Worm (Caenorhabditis elegans) whole organism, L4 larva: Measurements from ENCODE around the gene H35N09.2.
A peak's percentile ranks its signal among the peaks of the same experiment; 100 is the strongest.

ENCODE experiments used
- F10B5.3 ChIP-seq: sonication (generic microtip); optimal IDR thresholded peaks from 2 replicates; lab custom pipeline; 2016; ENCODE audit warnings: mild to moderate bottlenecking, missing genetic modification characterization, missing compliant biosample characterization
- F26F4.8 ChIP-seq: fragments of 200-800 bp; sonication (Bioruptor generic); conservative IDR thresholded peaks from 2 replicates; pipeline ENCODE4 v1.3.6; 2022; ENCODE audit warnings: missing genetic modification characterization, missing compliant biosample characterization
- F49E8.2 ChIP-seq: sonication (generic microtip); optimal IDR thresholded peaks from 2 replicates; lab custom pipeline; 2016; ENCODE audit warnings: missing compliant biosample characterization, mild to moderate bottlenecking, missing genetic modification characterization, borderline replicate concordance
- R02D3.7 ChIP-seq: fragments of 150-350 bp; sonication (generic microtip); optimal IDR thresholded peaks from 3 replicates; lab custom pipeline; 2014; ENCODE audit warnings: missing biosample characterization, missing genetic modification characterization
- T20F7.1 ChIP-seq: fragments of 200-800 bp; sonication (Bioruptor generic); optimal IDR thresholded peaks from 2 replicates; lab custom pipeline; 2018; ENCODE audit warnings: mild to moderate bottlenecking, missing genetic modification characterization, missing compliant biosample characterization
- Y5F2A.4 ChIP-seq: fragments of 200-800 bp; sonication (Bioruptor generic); optimal IDR thresholded peaks from 2 replicates; lab custom pipeline; 2018; ENCODE audit warnings: mild to moderate bottlenecking, missing genetic modification characterization, missing compliant biosample characterization
- Y75B8A.6 ChIP-seq: fragments of 200-800 bp; sonication (Bioruptor generic); IDR thresholded peaks from 2 replicates; pipeline ENCODE4 v1.3.6; 2022; ENCODE audit warnings: missing genetic modification reagents, missing genetic modification characterization, missing compliant biosample characterization
- ZK337.2 ChIP-seq: fragments of 200-800 bp; sonication (Bioruptor generic); IDR thresholded peaks from 2 replicates; pipeline ENCODE4 v1.3.6; 2022; ENCODE audit warnings: missing genetic modification reagents, missing genetic modification characterization, missing compliant biosample characterization
- ZK546.5 ChIP-seq, 2 experiments: sonication (generic microtip); optimal IDR thresholded peaks; 2 replicates each; lab custom pipeline; 2017; ENCODE audit warnings: missing biosample characterization in 2 of 2, missing genetic modification characterization in 2 of 2
- arid-1 ChIP-seq: fragments of 200-800 bp; sonication (Bioruptor generic); conservative IDR thresholded peaks from 2 replicates; pipeline ENCODE4 v1.3.6; 2022; ENCODE audit warnings: missing genetic modification reagents, missing genetic modification characterization, missing compliant biosample characterization
- daf-12 ChIP-seq: fragments of 150-350 bp; optimal IDR thresholded peaks from 2 replicates; lab custom pipeline; 2014; ENCODE audit warnings: missing biosample characterization, missing genetic modification reagents, missing genetic modification characterization
- daf-8 ChIP-seq: fragments of 200-800 bp; sonication (Bioruptor generic); IDR thresholded peaks from 2 replicates; pipeline ENCODE4 v1.3.6; 2022; ENCODE audit warnings: missing genetic modification characterization, missing compliant biosample characterization
- dmd-6 ChIP-seq: fragments of 200-800 bp; sonication (Bioruptor generic); IDR thresholded peaks from 2 replicates; pipeline ENCODE4 v1.3.6; 2022; ENCODE audit warnings: missing genetic modification reagents, missing genetic modification characterization, missing compliant biosample characterization
- dmd-8 ChIP-seq: fragments of 200-800 bp; sonication (Bioruptor generic); IDR thresholded peaks from 2 replicates; pipeline ENCODE4 v1.3.6; 2022; ENCODE audit warnings: missing genetic modification characterization, missing compliant biosample characterization
- dpl-1 ChIP-seq: fragments of 150-350 bp; optimal IDR thresholded peaks from 2 replicates; lab custom pipeline; 2014; ENCODE audit warnings: missing biosample characterization, missing genetic modification reagents, missing genetic modification characterization
- duxl-1 ChIP-seq: sonication (generic microtip); optimal IDR thresholded peaks from 2 replicates; lab custom pipeline; 2016; ENCODE audit warnings: mild to moderate bottlenecking, missing genetic modification characterization, moderate library complexity, missing compliant biosample characterization; ENCODE audit not compliant: poor library complexity
- egl-43 ChIP-seq: fragments of 200-800 bp; sonication (Bioruptor generic); IDR thresholded peaks from 2 replicates; pipeline ENCODE4 v1.3.6; 2022; ENCODE audit warnings: missing genetic modification reagents, missing genetic modification characterization, missing compliant biosample characterization
- fos-1 ChIP-seq: fragments of 150-350 bp; optimal IDR thresholded peaks from 2 replicates; lab custom pipeline; 2014; ENCODE audit warnings: missing biosample characterization, missing genetic modification characterization
- hif-1 ChIP-seq, 2 experiments: sonication (generic microtip); optimal IDR thresholded peaks; 2 replicates each; lab custom pipeline; 2016 to 2017; ENCODE audit warnings: missing compliant biosample characterization in 2 of 2, missing genetic modification characterization in 2 of 2, missing genetic modification reagents in 2 of 2, missing genotype in 2 of 2, mild to moderate bottlenecking in 1 of 2
- hmg-1.1 ChIP-seq: fragments of 200-800 bp; sonication (Bioruptor generic); IDR thresholded peaks from 2 replicates; pipeline ENCODE4 v1.3.6; 2022; ENCODE audit warnings: missing genetic modification reagents, missing genetic modification characterization, missing compliant biosample characterization
- lin-1 ChIP-seq: fragments of 200-800 bp; sonication (Bioruptor generic); IDR thresholded peaks from 2 replicates; pipeline ENCODE4 v1.3.6; 2022; ENCODE audit warnings: missing genetic modification reagents, missing genetic modification characterization, missing compliant biosample characterization
- lin-13 ChIP-seq: fragments of 150-350 bp; optimal IDR thresholded peaks from 2 replicates; lab custom pipeline; 2014; ENCODE audit warnings: missing biosample characterization, missing genetic modification reagents, missing genetic modification characterization
- lin-29 ChIP-seq: fragments of 200-800 bp; sonication (Bioruptor generic); IDR thresholded peaks from 2 replicates; pipeline ENCODE4 v1.3.6; 2022; ENCODE audit warnings: missing genetic modification reagents, missing genetic modification characterization, missing compliant biosample characterization
- lin-38 ChIP-seq: fragments of 200-800 bp; sonication (Bioruptor generic); IDR thresholded peaks from 2 replicates; pipeline ENCODE4 v1.3.6; 2022; ENCODE audit warnings: missing genetic modification reagents, missing genetic modification characterization, missing compliant biosample characterization
- lir-3 ChIP-seq: sonication (generic microtip); optimal IDR thresholded peaks from 2 replicates; lab custom pipeline; 2016; ENCODE audit warnings: mild to moderate bottlenecking, missing genetic modification characterization, missing compliant biosample characterization
- lsy-2 ChIP-seq, 2 experiments: fragments of 150-350 bp in 1 of 2; sonication (generic microtip) in 1 of 2; optimal IDR thresholded peaks; 2 replicates each; lab custom pipeline; 2014 to 2017; ENCODE audit warnings: missing biosample characterization in 2 of 2, missing genetic modification characterization in 2 of 2
- mep-1 ChIP-seq: fragments of 150-350 bp; sonication (generic microtip); optimal IDR thresholded peaks from 3 replicates; lab custom pipeline; 2014; ENCODE audit warnings: missing biosample characterization, missing genetic modification characterization
- mes-2 ChIP-seq: sonication (generic microtip); optimal IDR thresholded peaks from 2 replicates; lab custom pipeline; 2016; ENCODE audit warnings: missing genotype, mild to moderate bottlenecking, missing genetic modification characterization, missing compliant biosample characterization; ENCODE audit not compliant: poor library complexity, severe bottlenecking
- mxl-3 ChIP-seq: fragments of 200-800 bp; sonication (Bioruptor generic); optimal IDR thresholded peaks from 2 replicates; lab custom pipeline; 2018; ENCODE audit warnings: mild to moderate bottlenecking, missing genetic modification characterization, missing compliant biosample characterization
- nhr-102 ChIP-seq: sonication (generic microtip); optimal IDR thresholded peaks from 2 replicates; lab custom pipeline; 2016; ENCODE audit warnings: mild to moderate bottlenecking, missing genetic modification characterization, moderate library complexity, missing compliant biosample characterization
- nhr-42 ChIP-seq: fragments of 200-800 bp; sonication (Bioruptor generic); IDR thresholded peaks from 2 replicates; pipeline ENCODE4 v1.3.6; 2022; ENCODE audit warnings: missing genetic modification characterization, missing compliant biosample characterization
- nhr-48 ChIP-seq: sonication (generic microtip); optimal IDR thresholded peaks from 2 replicates; lab custom pipeline; 2016; ENCODE audit warnings: mild to moderate bottlenecking, missing genetic modification characterization, missing compliant biosample characterization
- nhr-6 ChIP-seq: fragments of 150-350 bp; optimal IDR thresholded peaks from 2 replicates; lab custom pipeline; 2014; ENCODE audit warnings: missing biosample characterization, missing genetic modification characterization
- nhr-76 ChIP-seq: fragments of 150-350 bp; optimal IDR thresholded peaks from 2 replicates; lab custom pipeline; 2014; ENCODE audit warnings: missing biosample characterization, missing genetic modification characterization
- pha-4 ChIP-seq, 2 experiments: fragments of 150-350 bp in 1 of 2; fragments of 200-800 bp in 1 of 2; sonication (Bioruptor generic) in 1 of 2; IDR thresholded peaks in 1 of 2; optimal IDR thresholded peaks in 1 of 2; 2 replicates each; pipeline versions ENCODE4 v1.3.6 to Lab custom; 2014 to 2022; ENCODE audit warnings: missing genetic modification characterization in 2 of 2, missing genetic modification reagents in 2 of 2, missing biosample characterization in 1 of 2, missing compliant biosample characterization in 1 of 2
- pqm-1 ChIP-seq: sonication (generic microtip); optimal IDR thresholded peaks from 2 replicates; lab custom pipeline; 2017; ENCODE audit warnings: missing biosample characterization, missing genetic modification characterization
- snpc-1.2 ChIP-seq: fragments of 200-800 bp; sonication (Bioruptor generic); IDR thresholded peaks from 2 replicates; pipeline ENCODE4 v1.3.6; 2022; ENCODE audit warnings: missing genetic modification reagents, missing genetic modification characterization, missing compliant biosample characterization
- spr-1 ChIP-seq: sonication (generic microtip); optimal IDR thresholded peaks from 2 replicates; lab custom pipeline; 2016; ENCODE audit warnings: mild to moderate bottlenecking, missing genetic modification characterization, missing compliant biosample characterization
- spr-3 ChIP-seq: fragments of 200-800 bp; sonication (Bioruptor generic); optimal IDR thresholded peaks from 2 replicates; lab custom pipeline; 2018; ENCODE audit warnings: mild to moderate bottlenecking, missing genetic modification characterization, missing compliant biosample characterization
- tag-97 ChIP-seq: fragments of 200-800 bp; sonication (Bioruptor generic); IDR thresholded peaks from 2 replicates; pipeline ENCODE4 v1.3.6; 2022; ENCODE audit warnings: missing genetic modification characterization, missing compliant biosample characterization
- tra-1 ChIP-seq: fragments of 200-800 bp; sonication (Bioruptor generic); IDR thresholded peaks from 2 replicates; pipeline ENCODE4 v1.3.6; 2022; ENCODE audit warnings: missing genetic modification reagents, missing genetic modification characterization, missing compliant biosample characterization
- unc-130 ChIP-seq: sonication (generic microtip); optimal IDR thresholded peaks from 2 replicates; lab custom pipeline; 2016; ENCODE audit warnings: missing genetic modification reagents, missing genetic modification characterization, missing compliant biosample characterization
- unc-62 ChIP-seq, 3 experiments: fragments of 150-350 bp in 1 of 3; sonication (generic microtip); optimal IDR thresholded peaks in 2 of 3; peaks in 1 of 3; 1 replicate in 1 of 3; 2 replicates in 2 of 3; lab custom pipeline; 2014 to 2017; ENCODE audit warnings: missing biosample characterization in 3 of 3, missing genetic modification characterization in 3 of 3, missing genetic modification reagents in 3 of 3, missing genotype in 1 of 3
- zfp-3 ChIP-seq: fragments of 200-800 bp; sonication (Bioruptor generic); conservative IDR thresholded peaks from 2 replicates; pipeline ENCODE4 v1.3.6; 2022; ENCODE audit warnings: missing genetic modification reagents, missing genetic modification characterization, missing compliant biosample characterization
- zip-11 ChIP-seq: fragments of 200-800 bp; sonication (Bioruptor generic); IDR thresholded peaks from 2 replicates; pipeline ENCODE4 v1.3.6; 2022; ENCODE audit warnings: missing genetic modification characterization, missing compliant biosample characterization
- ztf-11 ChIP-seq: fragments of 150-350 bp; optimal IDR thresholded peaks from 2 replicates; lab custom pipeline; 2014; ENCODE audit warnings: missing biosample characterization, missing genetic modification characterization
- ztf-7 ChIP-seq: fragments of 150-350 bp; optimal IDR thresholded peaks from 2 replicates; lab custom pipeline; 2014; ENCODE audit warnings: missing biosample characterization, missing genetic modification characterization

Gene H35N09.2

ce11 chrX:8640654-8641053 lies 35.8 kb upstream of the H35N09.2 start (continued):
- TF ChIP-seq lin-38 (GFP tag; lab: Robert Waterston, UW) (peak; percentile 70), nhr-6 (tag; lab: Kevin White, UChicago) (no peak), mxl-3 (GFP tag; lab: Kevin White, UChicago) (no peak), snpc-1.2 (GFP tag; lab: Robert Waterston, UW) (peak; percentile 74), arid-1 (GFP tag; lab: Robert Waterston, UW) (0 out of 2 replicates have a peak, but pooled peaks have one; percentile 57), dmd-8 (GFP tag; lab: Robert Waterston, UW) (peak; percentile 80), unc-130 (peak; percentile 34), lin-29 (GFP tag; lab: Robert Waterston, UW) (no peak), tra-1 (GFP tag; lab: Robert Waterston, UW) (peak; percentile 80; the same call in 1 of the 2 replicates), hmg-1.1 (0 out of 2 replicates have a peak, but pooled peaks have one; percentile 10), Y75B8A.6 (GFP tag; lab: Robert Waterston, UW) (no peak), zfp-3 (0 out of 2 replicates have a peak, but pooled peaks have one; percentile 19), nhr-102 (tag; lab: Kevin White, UChicago) (peak; percentile 49), hif-1 (tag; optimal IDR thresholded peaks at IDR 0.05; lab: Kevin White, UChicago) (no peak), duxl-1 (tag; lab: Kevin White, UChicago) (peak; percentile 51), dmd-6 (GFP tag; lab: Robert Waterston, UW) (peak; percentile 43; the same call in 1 of the 2 replicates), nhr-76 (tag; lab: Kevin White, UChicago) (no peak), tag-97 (GFP tag; lab: Robert Waterston, UW) (no peak), F49E8.2 (tag; lab: Kevin White, UChicago) (peak; percentile 50), spr-1 (tag; lab: Kevin White, UChicago) (peak; percentile 29), egl-43 (peak; percentile 67; the same call in 1 of the 2 replicates)

ce11 chrX:8638679-8639184 lies 33.9 kb upstream of the H35N09.2 start:
- TF ChIP-seq daf-12 (tag; lab: Kevin White, UChicago) (no peak), ZK337.2 (GFP tag; lab: Robert Waterston, UW) (peak; percentile 55; the same call in 1 of the 2 replicates), unc-62 (GFP tag; optimal IDR thresholded peaks at IDR 0.05 in 1 of 2; lab: Kevin White, UChicago) (no peak), unc-62 (tag; optimal IDR thresholded peaks at IDR 0.05; lab: Kevin White, UChicago) (no peak), mes-2 (tag; lab: Kevin White, UChicago) (peak; percentile 56), ztf-11 (tag; lab: Kevin White, UChicago) (no peak), fos-1 (tag; lab: Kevin White, UChicago) (no peak), lin-13 (GFP tag; lab: Kevin White, UChicago) (no peak), nhr-42 (GFP tag; lab: Robert Waterston, UW) (peak; percentile 38; the same call in 1 of the 2 replicates), ZK546.5 (tag; optimal IDR thresholded peaks at IDR 0.05; lab: Kevin White, UChicago) (no peak), dmd-6 (GFP tag; lab: Robert Waterston, UW) (peak; percentile 13; the same call in 1 of the 2 replicates), pqm-1 (no peak), F10B5.3 (tag; lab: Kevin White, UChicago) (peak; percentile 39), nhr-76 (tag; lab: Kevin White, UChicago) (no peak), nhr-48 (peak; percentile 43), T20F7.1 (GFP tag; lab: Kevin White, UChicago) (no peak), spr-3 (GFP tag; lab: Kevin White, UChicago) (peak; percentile 57), Y5F2A.4 (GFP tag; lab: Kevin White, UChicago) (no peak), zfp-3 (no peak; the same call in 1 of the 2 replicates), ztf-7 (no peak), dpl-1 (GFP tag; lab: Kevin White, UChicago) (no peak), lin-1 (GFP tag; lab: Robert Waterston, UW) (no peak), R02D3.7 (tag; lab: Kevin White, UChicago) (no peak), lir-3 (tag; lab: Kevin White, UChicago) (peak; percentile 80), daf-8 (GFP tag; lab: Robert Waterston, UW) (no peak), nhr-6 (tag; lab: Kevin White, UChicago) (no peak), mep-1 (tag; lab: Kevin White, UChicago) (no peak), zip-11 (GFP tag; lab: Robert Waterston, UW) (no peak; the same call in 1 of the 2 replicates), pha-4 (GFP tag; IDR thresholded peaks at IDR 0.05; lab: Robert Waterston, UW) (peak; percentile 64), pha-4 (tag; optimal IDR thresholded peaks at IDR 0.05; lab: Kevin White, UChicago) (no peak), F26F4.8 (GFP tag; lab: Robert Waterston, UW) (peak; percentile 93), arid-1 (GFP tag; lab: Robert Waterston, UW) (peak; percentile 67), lsy-2 (tag; optimal IDR thresholded peaks at IDR 0.05; lab: Kevin White, UChicago) (no peak)
